Fruit fly (Drosophila melanogaster): Measurements from ENCODE around the gene CG31211.

Gene CG31211

DNA sequence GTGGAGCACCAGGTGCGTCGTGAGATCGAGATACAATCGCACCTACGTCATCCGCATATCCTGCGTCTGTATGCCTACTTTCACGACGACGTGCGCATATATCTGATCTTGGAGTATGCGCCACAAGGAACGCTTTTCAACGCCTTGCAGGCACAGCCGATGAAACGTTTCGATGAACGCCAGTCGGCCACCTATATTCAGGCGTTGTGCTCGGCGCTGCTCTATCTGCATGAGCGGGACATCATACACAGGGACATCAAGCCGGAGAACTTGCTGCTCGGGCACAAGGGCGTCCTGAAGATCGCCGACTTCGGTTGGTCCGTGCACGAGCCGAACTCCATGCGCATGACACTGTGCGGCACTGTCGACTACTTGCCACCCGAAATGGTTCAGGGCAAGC lies 14.5 kb downstream of the CG31211 start:
- TF ChIP-seq foxo (GFP tag; optimal IDR thresholded peaks at IDR 0.05) (no peak), N (GFP tag; optimal IDR thresholded peaks at IDR 0.05) (no peak), CG32264 (GFP tag; optimal IDR thresholded peaks at IDR 0.05) (no peak), OdsH (GFP tag; optimal IDR thresholded peaks at IDR 0.05) (no peak), rgr (GFP tag; optimal IDR thresholded peaks at IDR 0.05) (no peak), dsf (GFP tag; optimal IDR thresholded peaks at IDR 0.05; ENCODE audit: borderline replicate concordance) (no peak), Hr78 (GFP tag; optimal IDR thresholded peaks at IDR 0.05) (no peak), CG9705 (GFP tag; optimal IDR thresholded peaks at IDR 0.05) (no peak), Myc (optimal IDR thresholded peaks at IDR 0.05) (no peak)

DNA sequence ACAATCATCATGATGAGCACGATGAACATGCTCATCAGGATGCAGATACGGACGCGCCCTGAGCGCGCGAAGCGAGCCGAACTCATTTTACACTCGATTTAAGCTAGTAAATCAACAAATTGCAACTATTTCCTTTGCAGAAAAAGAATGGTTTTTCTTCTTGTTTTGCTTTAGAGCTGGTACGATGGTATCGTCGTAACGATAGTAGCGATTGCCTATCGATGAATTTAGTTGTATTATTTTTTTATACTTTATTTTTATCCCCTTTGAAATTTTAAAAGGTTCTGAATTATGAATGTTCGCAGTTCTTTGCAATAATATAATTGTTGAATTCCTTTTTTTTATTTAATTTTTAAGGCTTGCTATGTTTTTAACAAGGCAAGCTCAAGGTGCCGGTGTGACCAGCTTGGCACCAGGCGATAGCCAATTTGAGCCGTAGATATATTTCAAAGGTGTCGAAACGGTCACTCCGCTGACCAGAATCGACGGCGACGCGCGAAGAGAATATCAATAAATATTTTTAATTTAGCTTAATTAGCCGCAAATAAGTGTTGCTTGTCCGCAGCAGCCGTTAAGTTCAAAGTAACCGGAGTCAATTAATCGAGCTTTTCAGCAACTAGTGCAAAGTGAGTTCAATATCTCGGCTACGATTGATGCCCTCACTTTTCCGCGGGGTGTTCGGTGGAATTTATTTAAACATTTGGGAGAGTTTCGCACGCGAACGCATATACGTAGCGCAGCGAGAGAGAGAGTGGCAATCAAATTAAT lies 18.0 kb downstream of the CG31211 start, which contains the start of the genes CG12213 and GC1:
CG12213 (minus strand) TSS at position 430 of the 768 bp plus-strand sequence.
GC1 (plus strand) TSS at position 447 of the 768 bp plus-strand sequence.
- TF ChIP-seq Dfd (GFP tag; optimal IDR thresholded peaks at IDR 0.05): no peak
- no peak for TF ChIP-seq Hr78 (GFP tag; optimal IDR thresholded peaks at IDR 0.05)
- no peak for TF ChIP-seq lola (GFP tag; optimal IDR thresholded peaks at IDR 0.05)
- peak; percentile 49 for TF ChIP-seq Sp1 (GFP tag; optimal IDR thresholded peaks at IDR 0.05)
- peak; percentile 53 for TF ChIP-seq dsf (GFP tag; optimal IDR thresholded peaks at IDR 0.05; ENCODE audit: borderline replicate concordance)
- peak; percentile 63 for TF ChIP-seq woc (GFP tag; optimal IDR thresholded peaks at IDR 0.05)
- no peak for TF ChIP-seq sv (GFP tag; optimal IDR thresholded peaks at IDR 0.05)
- no peak for TF ChIP-seq brk (GFP tag; optimal IDR thresholded peaks at IDR 0.05)
- TF ChIP-seq ey (GFP tag; optimal IDR thresholded peaks at IDR 0.05): no peak
- TF ChIP-seq Hr83 (GFP tag; optimal IDR thresholded peaks at IDR 0.05; ENCODE audit: poor library complexity, severe bottlenecking): peak; percentile 1
- peak; percentile 38 for TF ChIP-seq HLH106 (tag; optimal IDR thresholded peaks at IDR 0.05)
- TF ChIP-seq N (GFP tag; optimal IDR thresholded peaks at IDR 0.05): no peak
- no peak for TF ChIP-seq CG9705 (GFP tag; optimal IDR thresholded peaks at IDR 0.05)
- peak; percentile 3 for TF ChIP-seq rgr (GFP tag; optimal IDR thresholded peaks at IDR 0.05)
- no peak for TF ChIP-seq sage (GFP tag; optimal IDR thresholded peaks at IDR 0.05)
- TF ChIP-seq foxo (GFP tag; optimal IDR thresholded peaks at IDR 0.05): peak in 1 of 2 experiments; percentile 23
- TF ChIP-seq pan (optimal IDR thresholded peaks at IDR 0.05): no peak
- TF ChIP-seq fru (GFP tag; optimal IDR thresholded peaks at IDR 0.05): peak; percentile 50
- no peak for TF ChIP-seq Abd-B (GFP tag; optimal IDR thresholded peaks at IDR 0.05)
- peak; percentile 1 for TF ChIP-seq CG32264 (GFP tag; optimal IDR thresholded peaks at IDR 0.05)
- peak; percentile 57 for TF ChIP-seq h (GFP tag; optimal IDR thresholded peaks at IDR 0.05)
- no peak for TF ChIP-seq CrebA (GFP tag; optimal IDR thresholded peaks at IDR 0.05; ENCODE audit: borderline replicate concordance)
- no peak for TF ChIP-seq Rel (GFP tag; optimal IDR thresholded peaks at IDR 0.05)
- TF ChIP-seq Rel (tag; optimal IDR thresholded peaks at IDR 0.05): peak; percentile 21
- no peak for TF ChIP-seq GATAd (GFP tag; optimal IDR thresholded peaks at IDR 0.05)
- peak; percentile 21 for TF ChIP-seq psq (GFP tag; optimal IDR thresholded peaks at IDR 0.05)
- TF ChIP-seq OdsH (GFP tag; optimal IDR thresholded peaks at IDR 0.05): peak; percentile 17
- TF ChIP-seq dmrt93B (GFP tag; optimal IDR thresholded peaks at IDR 0.05): no peak
- peak; percentile 6 for TF ChIP-seq jim (GFP tag; optimal IDR thresholded peaks at IDR 0.05)
- peak; percentile 43 for TF ChIP-seq Jra (GFP tag; optimal IDR thresholded peaks at IDR 0.05)
- no peak for TF ChIP-seq Mio (GFP tag; optimal IDR thresholded peaks at IDR 0.05)
- TF ChIP-seq br (GFP tag; optimal IDR thresholded peaks at IDR 0.05): no peak
- peak; percentile 44 for TF ChIP-seq Hnf4 (GFP tag; optimal IDR thresholded peaks at IDR 0.05)
- TF ChIP-seq usp (GFP tag; optimal IDR thresholded peaks at IDR 0.05): no peak
- peak; percentile 97 for TF ChIP-seq Vsx2 (GFP tag; optimal IDR thresholded peaks at IDR 0.05; ENCODE audit: partially characterized antibody)
- TF ChIP-seq Dif (GFP tag; optimal IDR thresholded peaks at IDR 0.05; ENCODE audit: partially characterized antibody): no peak
- no peak for TF ChIP-seq tai (GFP tag; optimal IDR thresholded peaks at IDR 0.05)
- no peak for TF ChIP-seq dl (GFP tag; optimal IDR thresholded peaks at IDR 0.05; ENCODE audit: insufficient read depth in 1 of 2, partially characterized antibody in 2 of 2)
- no peak for TF ChIP-seq Myc (optimal IDR thresholded peaks at IDR 0.05)

Data from whole organism, wandering third instar larva.